Fruit fly (Drosophila melanogaster) whole organism, embryonic: Measurements from ENCODE around the gene CG43355.

Experiments
- ATbp ChIP-seq: fragments of 200-800 bp; sonication (Bioruptor generic); optimal IDR thresholded peaks from 2 replicates; lab custom pipeline; 2017; ENCODE audit warnings: missing biosample characterization, mild to moderate bottlenecking, missing genetic modification characterization, missing genetic modification reagents
- Adf1 ChIP-seq: fragments of 200-800 bp; sonication (Bioruptor generic); IDR thresholded peaks from 2 replicates; pipeline ENCODE4 v1.3.6; 2022; ENCODE audit warnings: missing biosample characterization, missing genetic modification characterization
- Antp ChIP-seq: fragments of 200-800 bp; sonication (Bioruptor generic); optimal IDR thresholded peaks from 3 replicates; lab custom pipeline; 2016; ENCODE audit warnings: missing biosample characterization, missing genetic modification characterization
- Asciz ChIP-seq: fragments of 200-800 bp; sonication (Bioruptor generic); optimal IDR thresholded peaks from 2 replicates; lab custom pipeline; 2017; ENCODE audit warnings: missing biosample characterization, mild to moderate bottlenecking, missing genetic modification characterization, missing genetic modification reagents
- Blimp-1 ChIP-seq: fragments of 200-800 bp; sonication (Bioruptor generic); optimal IDR thresholded peaks from 3 replicates; lab custom pipeline; 2018; ENCODE audit warnings: missing biosample characterization, missing genetic modification characterization, mild to moderate bottlenecking, moderate library complexity, missing genetic modification reagents
- BtbVII ChIP-seq: fragments of 200-800 bp; sonication (Bioruptor generic); optimal IDR thresholded peaks from 3 replicates; lab custom pipeline; 2017; ENCODE audit warnings: missing biosample characterization, mild to moderate bottlenecking, missing genetic modification characterization
- CG10267 ChIP-seq: fragments of 200-800 bp; sonication (Bioruptor generic); optimal IDR thresholded peaks from 2 replicates; lab custom pipeline; 2018; ENCODE audit warnings: missing biosample characterization, mild to moderate bottlenecking, missing genetic modification characterization, moderate library complexity
- CG10543 ChIP-seq: fragments of 200-800 bp; sonication (Bioruptor generic); optimal IDR thresholded peaks from 3 replicates; lab custom pipeline; 2017; ENCODE audit warnings: missing biosample characterization, mild to moderate bottlenecking, missing genetic modification characterization, moderate library complexity
- CG10654 ChIP-seq: fragments of 200-800 bp; sonication (Bioruptor generic); optimal IDR thresholded peaks from 2 replicates; lab custom pipeline; 2016; ENCODE audit warnings: missing biosample characterization, missing genetic modification characterization
- CG12391 ChIP-seq: fragments of 200-800 bp; sonication (Bioruptor generic); optimal IDR thresholded peaks from 3 replicates; lab custom pipeline; 2018; ENCODE audit warnings: missing biosample characterization, mild to moderate bottlenecking, missing genetic modification characterization, moderate library complexity
- CG1647 ChIP-seq: fragments of 200-800 bp; sonication (Bioruptor generic); optimal IDR thresholded peaks from 3 replicates; lab custom pipeline; 2016; ENCODE audit warnings: missing biosample characterization, missing genetic modification characterization
- CG17912 ChIP-seq: fragments of 200-800 bp; sonication (Bioruptor generic); optimal IDR thresholded peaks from 2 replicates; lab custom pipeline; 2018; ENCODE audit warnings: missing biosample characterization, mild to moderate bottlenecking, missing genetic modification characterization
- CG31365 ChIP-seq: fragments of 200-800 bp; sonication (Bioruptor generic); optimal IDR thresholded peaks from 2 replicates; lab custom pipeline; 2018; ENCODE audit warnings: missing biosample characterization, mild to moderate bottlenecking, missing genetic modification characterization
- CG31441 ChIP-seq: fragments of 200-800 bp; sonication (Bioruptor generic); IDR thresholded peaks from 2 replicates; pipeline ENCODE4 v1.3.6; 2022; ENCODE audit warnings: missing biosample characterization, missing genetic modification characterization
- CG32772 ChIP-seq: fragments of 200-800 bp; sonication (Bioruptor generic); IDR thresholded peaks from 2 replicates; pipeline ENCODE4 v1.3.6; 2022; ENCODE audit warnings: missing biosample characterization, missing genetic modification characterization
- CG3281 ChIP-seq: fragments of 200-800 bp; sonication (Bioruptor generic); optimal IDR thresholded peaks from 3 replicates; lab custom pipeline; 2017; ENCODE audit warnings: missing biosample characterization, mild to moderate bottlenecking, missing genetic modification characterization
- CG34376 ChIP-seq: fragments of 200-800 bp; sonication (Bioruptor generic); optimal IDR thresholded peaks from 2 replicates; lab custom pipeline; 2018; ENCODE audit warnings: missing biosample characterization, mild to moderate bottlenecking, missing genetic modification characterization
- CG4328 ChIP-seq: fragments of 200-800 bp; sonication (Bioruptor generic); optimal IDR thresholded peaks from 3 replicates; lab custom pipeline; 2017; ENCODE audit warnings: missing biosample characterization, missing genetic modification reagents, missing genetic modification characterization
- CG4854 ChIP-seq: fragments of 200-800 bp; sonication (Bioruptor generic); optimal IDR thresholded peaks from 2 replicates; lab custom pipeline; 2016; ENCODE audit warnings: missing biosample characterization, missing genetic modification characterization, inconsistent platforms
- CG5180 ChIP-seq: fragments of 200-800 bp; sonication (Bioruptor generic); optimal IDR thresholded peaks from 3 replicates; lab custom pipeline; 2017; ENCODE audit warnings: missing biosample characterization, missing genetic modification characterization, mild to moderate bottlenecking, moderate library complexity, missing genetic modification reagents
- CG7839 ChIP-seq: fragments of 200-800 bp; sonication (Bioruptor generic); optimal IDR thresholded peaks from 3 replicates; lab custom pipeline; 2018; ENCODE audit warnings: missing biosample characterization, mild to moderate bottlenecking, missing genetic modification characterization, moderate library complexity
- CG7928 ChIP-seq: fragments of 200-800 bp; sonication (Bioruptor generic); optimal IDR thresholded peaks from 2 replicates; lab custom pipeline; 2017; ENCODE audit warnings: missing biosample characterization, mild to moderate bottlenecking, missing genetic modification characterization
- CG8359 ChIP-seq: fragments of 200-800 bp; sonication (Bioruptor generic); optimal IDR thresholded peaks from 2 replicates; lab custom pipeline; 2017; ENCODE audit warnings: missing biosample characterization, mild to moderate bottlenecking, missing genetic modification characterization, borderline replicate concordance
- CG9609 ChIP-seq: fragments of 200-800 bp; sonication (Bioruptor generic); optimal IDR thresholded peaks from 3 replicates; lab custom pipeline; 2016; ENCODE audit warnings: missing biosample characterization, missing genetic modification characterization
- Dip2 ChIP-seq: fragments of 200-800 bp; sonication (Bioruptor generic); IDR thresholded peaks from 2 replicates; pipeline ENCODE4 v1.3.6; 2022; ENCODE audit warnings: missing biosample characterization, missing genetic modification characterization
- Dref ChIP-seq: fragments of 200-800 bp; sonication (Bioruptor generic); IDR thresholded peaks from 2 replicates; pipeline ENCODE4 v1.3.6; 2022; ENCODE audit warnings: missing biosample characterization, missing genetic modification characterization
- E2f1 ChIP-seq: fragments of 200-800 bp; sonication (Bioruptor generic); IDR thresholded peaks from 2 replicates; pipeline ENCODE4 v1.3.6; 2022; ENCODE audit warnings: missing biosample characterization, missing genetic modification characterization
- HmgD ChIP-seq: fragments of 200-800 bp; sonication (Bioruptor generic); optimal IDR thresholded peaks from 3 replicates; lab custom pipeline; 2016; ENCODE audit warnings: missing biosample characterization, missing genetic modification characterization
- Hmx ChIP-seq: fragments of 200-800 bp; sonication (Bioruptor generic); optimal IDR thresholded peaks from 2 replicates; lab custom pipeline; 2016; ENCODE audit warnings: missing biosample characterization, missing genetic modification characterization
- Hsf ChIP-seq: fragments of 200-800 bp; sonication (Bioruptor generic); optimal IDR thresholded peaks from 3 replicates; lab custom pipeline; 2016; ENCODE audit warnings: missing biosample characterization, missing genetic modification characterization
- NK7.1 ChIP-seq: fragments of 200-800 bp; sonication (Bioruptor generic); optimal IDR thresholded peaks from 3 replicates; lab custom pipeline; 2016; ENCODE audit warnings: missing biosample characterization, missing genetic modification characterization
- Ptx1 ChIP-seq: fragments of 200-800 bp; sonication (Bioruptor generic); IDR thresholded peaks from 2 replicates; pipeline ENCODE4 v1.3.6; 2022; ENCODE audit warnings: missing biosample characterization, missing genetic modification characterization
- Sox100B ChIP-seq: fragments of 200-800 bp; sonication (Bioruptor generic); optimal IDR thresholded peaks from 3 replicates; lab custom pipeline; 2018; ENCODE audit warnings: missing biosample characterization, mild to moderate bottlenecking, missing genetic modification characterization
- Trl ChIP-seq, 3 experiments: fragments of >200 bp in 2 of 3; fragments of 200-800 bp in 1 of 3; sonication (Bioruptor generic) in 1 of 3; optimal IDR thresholded peaks; 2 replicates in 1 of 3; 3 replicates in 2 of 3; lab custom pipeline; 2016 to 2017; ENCODE audit warnings: missing biosample characterization in 1 of 3, missing genetic modification characterization in 1 of 3
- Usf ChIP-seq: fragments of 200-800 bp; sonication (Bioruptor generic); optimal IDR thresholded peaks from 2 replicates; lab custom pipeline; 2017; ENCODE audit warnings: missing genotype, missing biosample characterization, missing genetic modification characterization
- aop ChIP-seq: fragments of 200-800 bp; sonication (Bioruptor generic); IDR thresholded peaks from 2 replicates; pipeline ENCODE4 v1.3.6; 2022; ENCODE audit warnings: missing biosample characterization, missing genetic modification characterization
- bsh ChIP-seq, 2 experiments: fragments of 200-800 bp; sonication (Bioruptor generic); optimal IDR thresholded peaks; 2 replicates each; lab custom pipeline; 2017 to 2018; ENCODE audit warnings: mild to moderate bottlenecking in 2 of 2, missing biosample characterization in 2 of 2, missing genetic modification characterization in 2 of 2, moderate library complexity in 1 of 2
- dmrt11E ChIP-seq: fragments of 200-800 bp; sonication (Bioruptor generic); optimal IDR thresholded peaks from 3 replicates; lab custom pipeline; 2018; ENCODE audit warnings: missing biosample characterization, mild to moderate bottlenecking, missing genetic modification characterization, moderate library complexity
- dysf ChIP-seq: fragments of 200-800 bp; sonication (Bioruptor generic); IDR thresholded peaks from 3 replicates; pipeline ENCODE4 v1.3.6; 2022; ENCODE audit warnings: missing biosample characterization, missing genetic modification characterization
- fd102C ChIP-seq: fragments of 200-800 bp; sonication (Bioruptor generic); optimal IDR thresholded peaks from 2 replicates; lab custom pipeline; 2018; ENCODE audit warnings: missing biosample characterization, mild to moderate bottlenecking, missing genetic modification characterization, moderate library complexity
- fru ChIP-seq: fragments of >200 bp; optimal IDR thresholded peaks from 2 replicates; lab custom pipeline; 2017
- lilli ChIP-seq: fragments of 200-800 bp; sonication (Bioruptor generic); optimal IDR thresholded peaks from 3 replicates; lab custom pipeline; 2016; ENCODE audit warnings: missing biosample characterization, missing genetic modification characterization
- repo ChIP-seq: fragments of 200-800 bp; sonication (Bioruptor generic); optimal IDR thresholded peaks from 2 replicates; lab custom pipeline; 2016; ENCODE audit warnings: missing biosample characterization, missing genetic modification characterization
- sima ChIP-seq: fragments of 200-800 bp; sonication (Bioruptor generic); optimal IDR thresholded peaks from 2 replicates; lab custom pipeline; 2016; ENCODE audit warnings: missing biosample characterization, missing genetic modification characterization
- sna ChIP-seq: fragments of 200-800 bp; sonication (Bioruptor generic); IDR thresholded peaks from 2 replicates; pipeline ENCODE4 v1.3.6; 2022; ENCODE audit warnings: missing biosample characterization, missing genetic modification characterization; ENCODE audit not compliant: partially characterized antibody
- tin ChIP-seq: fragments of 200-800 bp; sonication (Bioruptor generic); optimal IDR thresholded peaks from 3 replicates; lab custom pipeline; 2016; ENCODE audit warnings: missing biosample characterization, missing genetic modification characterization
- tio ChIP-seq: fragments of 200-800 bp; sonication (Bioruptor generic); optimal IDR thresholded peaks from 2 replicates; lab custom pipeline; 2017; ENCODE audit warnings: missing biosample characterization, missing genetic modification characterization, inconsistent platforms
- toy ChIP-seq: fragments of 200-800 bp; sonication (Bioruptor generic); IDR thresholded peaks from 2 replicates; pipeline ENCODE4 v1.3.6; 2022; ENCODE audit warnings: missing biosample characterization, missing genetic modification characterization
- trh ChIP-seq: fragments of 200-800 bp; sonication (Bioruptor generic); optimal IDR thresholded peaks from 2 replicates; lab custom pipeline; 2016; ENCODE audit warnings: missing biosample characterization, missing genetic modification characterization
- wor ChIP-seq: fragments of 200-800 bp; sonication (Bioruptor generic); IDR thresholded peaks from 2 replicates; pipeline ENCODE4 v1.3.6; 2022; ENCODE audit warnings: missing biosample characterization, missing genetic modification characterization
- yki ChIP-seq: fragments of >200 bp; optimal IDR thresholded peaks from 3 replicates; lab custom pipeline; 2018
- zen ChIP-seq: fragments of 200-800 bp; sonication (Bioruptor generic); optimal IDR thresholded peaks from 3 replicates; lab custom pipeline; 2018; ENCODE audit warnings: missing biosample characterization, mild to moderate bottlenecking, missing genetic modification characterization, moderate library complexity

Gene CG43355

dm6 chr2L:11447641-11448040 is 36.9 kb upstream of the CG43355 start (continued):
- TF ChIP-seq Usf (GFP tag; lab: Kevin White, UChicago), result no peak
- TF ChIP-seq Sox100B (GFP tag; lab: Kevin White, UChicago), result no peak
- no peak for TF ChIP-seq CG32772 (GFP tag; lab: Robert Waterston, UW)
- TF ChIP-seq CG5180 (GFP tag; lab: Kevin White, UChicago), result no peak
- no peak for TF ChIP-seq BtbVII (GFP tag; lab: Kevin White, UChicago)
- TF ChIP-seq CG17912 (GFP tag; lab: Kevin White, UChicago), result no peak
- no peak for TF ChIP-seq Blimp-1 (GFP tag; lab: Kevin White, UChicago)
- TF ChIP-seq Dip2, result no peak
- TF ChIP-seq CG1647 (GFP tag; lab: Kevin White, UChicago), result no peak
- TF ChIP-seq tin, result no peak
- TF ChIP-seq yki (lab: Kevin White, UChicago), result peak; percentile 42
- no peak for TF ChIP-seq CG12391 (tag; lab: Kevin White, UChicago)
- no peak for TF ChIP-seq Asciz (GFP tag; lab: Kevin White, UChicago)
- TF ChIP-seq sima, result no peak
- TF ChIP-seq HmgD, result peak; percentile 90
- TF ChIP-seq bsh (GFP tag; optimal IDR thresholded peaks at IDR 0.05; lab: Kevin White, UChicago), result no peak
- no peak for TF ChIP-seq repo (GFP tag; lab: Kevin White, UChicago)
- TF ChIP-seq Hsf, result no peak
- 0 out of 2 replicates have a peak, but pooled peaks have one; percentile 54 for TF ChIP-seq aop
- TF ChIP-seq CG34376, result no peak
- no peak for TF ChIP-seq ATbp
- TF ChIP-seq NK7.1 (GFP tag; lab: Kevin White, UChicago), result no peak
- peak; percentile 84 for TF ChIP-seq Adf1
- no peak for TF ChIP-seq CG8359
- no peak for TF ChIP-seq CG10654 (GFP tag; lab: Kevin White, UChicago)
- peak; percentile 42; the same call in 1 of the 2 replicates for TF ChIP-seq sna (GFP tag; lab: Robert Waterston, UW)
- no peak for TF ChIP-seq dysf (GFP tag; lab: Robert Waterston, UW)
- TF ChIP-seq zen (tag; lab: Kevin White, UChicago), result peak; percentile 50
- TF ChIP-seq E2f1 (GFP tag; lab: Robert Waterston, UW), result no peak
- TF ChIP-seq CG4854 (GFP tag; lab: Kevin White, UChicago), result no peak
- no peak for TF ChIP-seq Hmx (GFP tag; lab: Kevin White, UChicago)
- no peak for TF ChIP-seq CG31441 (GFP tag; lab: Robert Waterston, UW)
- no peak for TF ChIP-seq dmrt11E (tag; lab: Kevin White, UChicago)
- TF ChIP-seq CG9609, result no peak
- TF ChIP-seq Ptx1 (GFP tag; lab: Robert Waterston, UW), result no peak
- no peak for TF ChIP-seq toy (GFP tag; lab: Robert Waterston, UW)
- no peak for TF ChIP-seq Antp (GFP tag; lab: Kevin White, UChicago)
- TF ChIP-seq fru (lab: Kevin White, UChicago), result no peak
- TF ChIP-seq tio (GFP tag; lab: Kevin White, UChicago), result no peak
- no peak for TF ChIP-seq CG7928
- no peak for TF ChIP-seq CG3281
- no peak for TF ChIP-seq CG7839 (tag; lab: Kevin White, UChicago)
- TF ChIP-seq trh (GFP tag; lab: Kevin White, UChicago), result no peak
- no peak for TF ChIP-seq wor (GFP tag; lab: Robert Waterston, UW)
- TF ChIP-seq CG10267, result no peak
- no peak for TF ChIP-seq CG4328
- TF ChIP-seq CG31365 (tag; lab: Kevin White, UChicago), result no peak
- TF ChIP-seq fd102C (GFP tag; lab: Kevin White, UChicago), result no peak
- TF ChIP-seq Dref (GFP tag; lab: Robert Waterston, UW), result no peak
- TF ChIP-seq CG10543 (GFP tag; lab: Kevin White, UChicago), result peak; percentile 44
- TF ChIP-seq lilli, result no peak
- peak; percentile 82 to 95 for TF ChIP-seq Trl (optimal IDR thresholded peaks at IDR 0.05; lab: Kevin White, UChicago)
- TF ChIP-seq Trl (GFP tag; optimal IDR thresholded peaks at IDR 0.05; lab: Kevin White, UChicago), result peak; percentile 60
